Worm (Caenorhabditis elegans) whole organism, mixed stage, embryonic: Measurements from ENCODE around the gene F47G9.6.

Experiments
- M03D4.4 ChIP-seq: sonication (generic microtip); optimal IDR thresholded peaks from 2 replicates; lab custom pipeline; 2017; ENCODE audit warnings: mild to moderate bottlenecking, missing genetic modification characterization, missing compliant biosample characterization
- bed-3 ChIP-seq: fragments of 200-800 bp; sonication (Bioruptor generic); optimal IDR thresholded peaks from 3 replicates; lab custom pipeline; 2018; ENCODE audit warnings: mild to moderate bottlenecking, missing genetic modification characterization, moderate library complexity, missing compliant biosample characterization
- blmp-1 ChIP-seq: fragments of 150-350 bp; optimal IDR thresholded peaks from 2 replicates; lab custom pipeline; 2014; ENCODE audit warnings: missing biosample characterization, missing genetic modification characterization
- ceh-39 ChIP-seq: fragments of 150-350 bp; optimal IDR thresholded peaks from 2 replicates; lab custom pipeline; 2014; ENCODE audit warnings: missing biosample characterization, missing genetic modification characterization
- ceh-43 ChIP-seq: fragments of 200-800 bp; sonication (Bioruptor generic); optimal IDR thresholded peaks from 2 replicates; lab custom pipeline; 2018; ENCODE audit warnings: mild to moderate bottlenecking, missing genetic modification characterization, moderate library complexity, missing compliant biosample characterization
- ces-1 ChIP-seq: fragments of 150-350 bp; optimal IDR thresholded peaks from 2 replicates; lab custom pipeline; 2014; ENCODE audit warnings: missing biosample characterization, missing genetic modification reagents, missing genetic modification characterization
- cnd-1 ChIP-seq: fragments of 200-800 bp; sonication (Bioruptor generic); optimal IDR thresholded peaks from 2 replicates; lab custom pipeline; 2018; ENCODE audit warnings: mild to moderate bottlenecking, missing genetic modification characterization, missing compliant biosample characterization
- drap-1 ChIP-seq: fragments of 200-800 bp; sonication (Bioruptor generic); optimal IDR thresholded peaks from 3 replicates; lab custom pipeline; 2018; ENCODE audit warnings: mild to moderate bottlenecking, missing genetic modification characterization, missing compliant biosample characterization
- elt-1 ChIP-seq: sonication (generic microtip); optimal IDR thresholded peaks from 2 replicates; lab custom pipeline; 2017; ENCODE audit warnings: missing genetic modification characterization, mild to moderate bottlenecking, missing compliant biosample characterization, antibody characterized with exemption, moderate library complexity, borderline replicate concordance; ENCODE audit not compliant: insufficient read depth
- elt-3 ChIP-seq: fragments of 150-350 bp; optimal IDR thresholded peaks from 2 replicates; lab custom pipeline; 2014; ENCODE audit warnings: missing biosample characterization, missing genetic modification characterization
- hlh-1 ChIP-seq: fragments of 150-350 bp; optimal IDR thresholded peaks from 2 replicates; lab custom pipeline; 2014; ENCODE audit warnings: missing biosample characterization, missing genetic modification reagents, missing genetic modification characterization
- lin-13 ChIP-seq: fragments of 150-350 bp; optimal IDR thresholded peaks from 2 replicates; lab custom pipeline; 2014; ENCODE audit warnings: missing biosample characterization, missing genetic modification characterization
- lin-32 ChIP-seq: fragments of 200-800 bp; sonication (Bioruptor generic); optimal IDR thresholded peaks from 2 replicates; lab custom pipeline; 2018; ENCODE audit warnings: mild to moderate bottlenecking, missing genetic modification characterization, missing compliant biosample characterization
- mab-5 ChIP-seq: fragments of 150-350 bp; optimal IDR thresholded peaks from 2 replicates; lab custom pipeline; 2014; ENCODE audit warnings: missing biosample characterization, missing genetic modification characterization
- mep-1 ChIP-seq: fragments of 150-350 bp; optimal IDR thresholded peaks from 2 replicates; lab custom pipeline; 2017; ENCODE audit warnings: missing biosample characterization, missing genetic modification reagents, missing genetic modification characterization, inconsistent platforms
- mls-2 ChIP-seq: sonication (generic microtip); optimal IDR thresholded peaks from 2 replicates; lab custom pipeline; 2016; ENCODE audit warnings: mild to moderate bottlenecking, missing genetic modification characterization, moderate library complexity, missing compliant biosample characterization
- nhr-12 ChIP-seq: fragments of 150-350 bp; optimal IDR thresholded peaks from 2 replicates; lab custom pipeline; 2014; ENCODE audit warnings: missing biosample characterization, missing genetic modification characterization
- nhr-2 ChIP-seq: fragments of 150-350 bp; optimal IDR thresholded peaks from 2 replicates; lab custom pipeline; 2014; ENCODE audit warnings: missing biosample characterization, missing genetic modification characterization
- nhr-28 ChIP-seq: fragments of 150-350 bp; optimal IDR thresholded peaks from 2 replicates; lab custom pipeline; 2014; ENCODE audit warnings: missing biosample characterization, missing genetic modification characterization
- nhr-76 ChIP-seq: sonication (generic microtip); optimal IDR thresholded peaks from 2 replicates; lab custom pipeline; 2017; ENCODE audit warnings: missing biosample characterization, missing genetic modification characterization
- pha-4 ChIP-seq: fragments of 150-350 bp; optimal IDR thresholded peaks from 2 replicates; lab custom pipeline; 2018; ENCODE audit warnings: missing biosample characterization, missing genetic modification reagents, missing genetic modification characterization
- sem-2 ChIP-seq: fragments of 200-800 bp; sonication (Bioruptor generic); optimal IDR thresholded peaks from 2 replicates; lab custom pipeline; 2018; ENCODE audit warnings: mild to moderate bottlenecking, missing genetic modification characterization, missing compliant biosample characterization
- sptf-1 ChIP-seq: sonication (generic microtip); optimal IDR thresholded peaks from 2 replicates; lab custom pipeline; 2017; ENCODE audit warnings: mild to moderate bottlenecking, missing genetic modification characterization, moderate library complexity, missing compliant biosample characterization
- unc-120 ChIP-seq: sonication (generic microtip); optimal IDR thresholded peaks from 2 replicates; lab custom pipeline; 2017; ENCODE audit warnings: missing genetic modification characterization, missing compliant biosample characterization; ENCODE audit not compliant: poor library complexity, severe bottlenecking
- unc-62 ChIP-seq: fragments of 150-350 bp; optimal IDR thresholded peaks from 2 replicates; lab custom pipeline; 2014; ENCODE audit warnings: missing biosample characterization, missing genetic modification reagents, missing genetic modification characterization
- zip-8 ChIP-seq: fragments of 150-350 bp; optimal IDR thresholded peaks from 2 replicates; lab custom pipeline; 2014; ENCODE audit warnings: missing biosample characterization, missing genetic modification characterization
- ztf-11 ChIP-seq: fragments of 150-350 bp; optimal IDR thresholded peaks from 2 replicates; lab custom pipeline; 2014; ENCODE audit warnings: missing biosample characterization, missing genetic modification characterization

The F47G9.6 gene

DNA sequence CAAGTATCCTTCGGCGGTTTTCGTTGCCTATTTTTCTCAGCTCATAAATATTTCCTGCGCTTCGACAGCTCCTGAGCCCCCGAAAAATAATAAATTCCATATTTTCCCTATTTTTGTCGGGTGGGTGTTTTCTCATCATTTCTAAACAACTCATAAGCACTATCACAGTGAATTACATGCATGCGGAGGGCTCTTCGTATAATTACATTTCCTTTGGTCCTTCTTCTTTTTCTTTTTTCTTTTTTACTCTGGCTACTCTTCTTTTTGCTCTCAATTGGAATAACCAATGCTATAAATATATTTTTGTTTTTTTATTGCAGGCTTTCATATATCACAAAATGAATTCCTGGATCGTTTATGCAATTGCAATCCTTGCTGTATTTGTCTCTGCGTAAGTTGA, 12.7 kb downstream of the F47G9.6 start, which contains the start of gene T02E9.5:
Gene T02E9.5 (plus strand): TSS at position 321 of the 400 bp plus-strand sequence.
- TF ChIP-seq ces-1 (GFP tag; lab: Kevin White, UChicago) (peak; percentile 94), bed-3 (GFP tag; lab: Kevin White, UChicago) (no peak), ceh-39 (tag; lab: Kevin White, UChicago) (no peak)

DNA sequence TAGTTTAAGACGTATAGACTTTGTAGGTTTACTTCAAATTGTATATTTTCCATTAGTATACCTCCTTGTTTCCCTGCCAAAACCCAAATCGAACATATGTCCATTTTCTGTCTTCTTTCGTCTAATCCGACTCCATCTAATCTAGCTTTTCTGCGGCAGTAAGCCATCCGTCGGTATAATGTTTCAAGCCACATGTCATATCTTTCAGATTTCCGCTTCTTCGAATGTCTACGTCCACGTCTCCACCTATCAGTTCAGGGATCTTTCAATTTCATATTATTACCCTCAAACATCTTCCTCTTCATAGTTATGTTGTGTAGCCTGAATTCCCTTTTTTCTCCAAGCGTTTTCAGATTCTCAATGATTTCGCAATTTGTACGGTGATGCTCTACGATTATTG, 14.9 kb downstream of the F47G9.6 start:
- TF ChIP-seq hlh-1 (tag; lab: Kevin White, UChicago): no peak
- TF ChIP-seq elt-1: peak; percentile 76

DNA sequence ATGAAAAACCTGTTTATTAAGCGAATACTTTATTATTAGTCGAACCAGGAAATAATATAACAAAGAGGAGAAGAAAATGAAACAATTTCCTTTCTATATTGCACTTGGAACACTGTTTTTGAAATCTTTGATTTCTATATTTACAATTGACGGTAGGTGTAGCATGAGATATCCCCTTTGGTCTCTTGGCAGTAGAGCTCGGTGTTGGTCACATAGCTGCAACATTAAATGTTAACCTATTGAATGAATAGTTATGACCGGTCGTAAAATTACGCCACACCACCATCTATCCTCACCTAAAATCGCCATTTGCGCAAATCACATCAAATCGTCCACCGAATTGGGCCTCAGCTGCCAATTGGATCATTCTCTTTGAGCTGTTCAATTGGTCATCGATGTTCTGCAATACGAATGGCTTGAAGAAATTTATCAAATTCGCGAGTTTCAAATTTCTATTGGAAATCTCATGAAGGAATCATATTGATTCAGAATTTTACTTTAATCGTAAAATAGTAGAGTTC, 15.7 kb downstream of the F47G9.6 start:
- TF ChIP-seq hlh-1 (tag; lab: Kevin White, UChicago): no peak
- no peak for TF ChIP-seq ztf-11
- TF ChIP-seq cnd-1: peak; percentile 3
- TF ChIP-seq sptf-1 (tag; lab: Kevin White, UChicago): peak; percentile 13
- no peak for TF ChIP-seq mls-2 (tag; lab: Kevin White, UChicago)
- TF ChIP-seq bed-3 (GFP tag; lab: Kevin White, UChicago): no peak
- TF ChIP-seq unc-120: no peak
- no peak for TF ChIP-seq unc-62 (GFP tag; lab: Kevin White, UChicago)
- TF ChIP-seq ces-1 (GFP tag; lab: Kevin White, UChicago): peak; percentile 22
- TF ChIP-seq elt-1: no peak
- no peak for TF ChIP-seq pha-4 (tag; lab: Kevin White, UChicago)
- peak; percentile 10 for TF ChIP-seq nhr-2 (tag; lab: Kevin White, UChicago)
- TF ChIP-seq, all 35 proteins: peak for 4

DNA sequence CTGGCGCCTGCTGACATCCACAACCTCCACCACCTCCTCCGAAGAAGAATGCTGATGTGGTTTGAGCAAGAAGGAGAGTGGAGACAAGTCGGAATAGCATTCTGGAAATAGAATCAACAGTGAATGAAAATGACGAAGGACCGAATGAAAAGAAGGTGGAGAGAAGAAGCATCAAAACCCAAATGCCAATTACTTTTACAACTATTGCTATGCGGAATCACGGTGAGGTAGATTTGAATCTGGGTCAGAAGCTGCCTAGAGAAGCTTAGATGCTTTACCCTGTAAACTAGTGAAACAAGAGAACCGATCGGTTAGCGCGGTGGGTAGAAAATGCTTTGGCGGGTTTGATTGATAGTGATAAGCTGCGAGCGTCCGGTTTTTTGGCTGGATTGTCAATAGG, 17.7 kb downstream of the F47G9.6 start, which contains the start of gene grl-7:
Gene grl-7 (minus strand): TSS at position 101 of the 400 bp plus-strand sequence.
- TF ChIP-seq hlh-1 (tag; lab: Kevin White, UChicago): no peak
- no peak for TF ChIP-seq nhr-28
- TF ChIP-seq mab-5 (tag; lab: Kevin White, UChicago): no peak
- TF ChIP-seq zip-8 (tag; lab: Kevin White, UChicago): no peak
- TF ChIP-seq sem-2: no peak
- TF ChIP-seq blmp-1: no peak
- no peak for TF ChIP-seq ceh-39 (tag; lab: Kevin White, UChicago)
- no peak for TF ChIP-seq mls-2 (tag; lab: Kevin White, UChicago)
- no peak for TF ChIP-seq ztf-11
- no peak for TF ChIP-seq drap-1
- no peak for TF ChIP-seq mep-1 (tag; lab: Kevin White, UChicago)
- TF ChIP-seq ces-1 (GFP tag; lab: Kevin White, UChicago): no peak
- TF ChIP-seq elt-1: no peak

DNA sequence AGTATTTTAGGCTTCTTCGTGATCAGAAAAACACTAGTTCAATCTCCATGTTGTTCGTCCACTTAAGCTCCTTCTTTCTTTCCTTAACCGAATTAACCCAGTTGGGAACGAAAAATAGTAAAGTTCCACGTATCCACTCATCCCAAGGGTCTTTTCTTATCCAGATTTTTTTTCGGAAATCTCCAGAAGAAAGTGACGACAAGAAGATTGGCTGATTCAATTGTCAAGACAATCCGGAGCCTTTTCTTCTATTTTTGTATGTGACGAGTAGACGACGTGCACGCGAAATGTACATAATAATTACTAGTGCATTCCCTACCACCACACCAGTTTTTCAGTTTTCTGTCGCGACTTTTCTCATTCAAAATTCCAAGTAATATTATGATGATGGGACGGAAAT, 22.1 kb downstream of the F47G9.6 start:
- TF ChIP-seq ces-1 (GFP tag; lab: Kevin White, UChicago) (peak; percentile 19), lin-32 (GFP tag; lab: Kevin White, UChicago) (no peak), sptf-1 (tag; lab: Kevin White, UChicago) (no peak)

DNA sequence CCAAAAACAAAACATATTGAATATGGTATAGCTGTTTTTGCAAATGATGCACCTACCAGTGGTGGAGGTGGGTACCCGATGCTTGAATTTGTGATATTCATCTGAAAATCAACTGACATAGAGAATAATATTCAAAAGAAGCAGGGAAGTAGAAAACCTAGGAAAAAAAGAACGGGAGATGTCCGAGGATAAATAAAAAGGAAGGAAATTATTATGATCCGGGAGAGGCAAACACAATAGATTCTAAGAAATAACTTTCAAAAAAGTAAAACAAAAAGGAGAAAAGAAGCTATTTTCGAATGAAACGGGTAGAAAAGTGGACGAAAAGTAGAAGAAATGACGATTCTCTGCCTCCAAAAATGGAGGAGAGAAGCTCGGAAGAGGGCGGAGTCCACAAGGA, 23.7 kb downstream of the F47G9.6 start, which contains the start of gene npr-25:
Gene npr-25 (minus strand): TSS at position 101 of the 400 bp plus-strand sequence.
- no peak for TF ChIP-seq blmp-1
- TF ChIP-seq zip-8 (tag; lab: Kevin White, UChicago): no peak
- no peak for TF ChIP-seq nhr-12 (tag; lab: Kevin White, UChicago)
- no peak for TF ChIP-seq elt-1
- TF ChIP-seq nhr-28: no peak
- TF ChIP-seq M03D4.4 (tag; lab: Kevin White, UChicago): no peak
- no peak for TF ChIP-seq nhr-76
- no peak for TF ChIP-seq pha-4 (tag; lab: Kevin White, UChicago)

ce11 chrV:11354264-11354663, 25.1 kb downstream of the F47G9.6 start:
- no peak for TF ChIP-seq nhr-28
- TF ChIP-seq cnd-1: no peak
- no peak for TF ChIP-seq elt-3 (tag; lab: Kevin White, UChicago)
- no peak for TF ChIP-seq elt-1
- TF ChIP-seq ceh-43 (GFP tag; lab: Kevin White, UChicago): no peak
- TF ChIP-seq hlh-1 (tag; lab: Kevin White, UChicago): no peak
- TF ChIP-seq ces-1 (GFP tag; lab: Kevin White, UChicago): peak; percentile 52
- TF ChIP-seq lin-13 (tag; lab: Kevin White, UChicago): no peak
- TF ChIP-seq sptf-1 (tag; lab: Kevin White, UChicago): no peak
